Worm (Caenorhabditis elegans): Measurements from ENCODE around the gene F01D5.8.

Gene F01D5.8

DNA sequence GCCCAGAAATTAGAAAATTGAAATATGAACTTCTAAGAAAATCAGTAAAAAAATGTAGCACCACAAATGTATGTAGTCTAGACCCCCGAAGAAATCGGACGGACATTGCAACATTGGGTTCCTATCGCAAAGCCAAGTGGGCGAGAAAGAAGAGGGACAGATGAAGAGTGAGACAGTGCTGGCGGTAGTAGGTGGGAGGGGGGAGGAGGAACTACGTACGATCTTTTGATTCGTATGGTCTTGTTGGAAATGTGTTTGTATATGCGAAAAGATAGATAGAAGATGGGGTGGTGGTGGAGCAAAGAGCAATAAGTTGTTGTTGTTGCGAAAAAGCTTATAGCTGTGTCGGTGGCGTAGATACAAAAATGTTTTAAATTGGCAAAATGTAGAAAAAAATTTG lies 27.8 kb downstream of the F01D5.8 start (continued):
- no peak for TF ChIP-seq lir-3 (tag; optimal IDR thresholded peaks at IDR 0.05; ENCODE audit: poor library complexity)
- no peak for TF ChIP-seq unc-62 (GFP tag; optimal IDR thresholded peaks at IDR 0.05)
- no peak for TF ChIP-seq lin-13 (GFP tag; optimal IDR thresholded peaks at IDR 0.05)
- no peak for TF ChIP-seq unc-30 (tag; optimal IDR thresholded peaks at IDR 0.05)
- TF ChIP-seq nhr-11 (tag; optimal IDR thresholded peaks at IDR 0.05): no peak
- no peak for TF ChIP-seq unc-86 (tag; optimal IDR thresholded peaks at IDR 0.05)
- no peak for TF ChIP-seq ceh-82 (tag; optimal IDR thresholded peaks at IDR 0.05)
- TF ChIP-seq xbp-1 (tag; optimal IDR thresholded peaks at IDR 0.05): no peak
- peak; percentile 8 for TF ChIP-seq fkh-8 (tag; optimal IDR thresholded peaks at IDR 0.05)
- no peak for TF ChIP-seq nhr-28 (tag; optimal IDR thresholded peaks at IDR 0.05)
- no peak for TF ChIP-seq nhr-71 (tag; optimal IDR thresholded peaks at IDR 0.05)
- TF ChIP-seq aly-2 (tag; optimal IDR thresholded peaks at IDR 0.05): no peak
- no peak for TF ChIP-seq fkh-10 (GFP tag; optimal IDR thresholded peaks at IDR 0.05)
- TF ChIP-seq lin-35 (GFP tag; optimal IDR thresholded peaks at IDR 0.05): peak in 1 of 2 experiments; percentile 8
- TF ChIP-seq tbx-2 (tag; optimal IDR thresholded peaks at IDR 0.05): no peak
- no peak for TF ChIP-seq ceh-90 (tag; optimal IDR thresholded peaks at IDR 0.05)

DNA sequence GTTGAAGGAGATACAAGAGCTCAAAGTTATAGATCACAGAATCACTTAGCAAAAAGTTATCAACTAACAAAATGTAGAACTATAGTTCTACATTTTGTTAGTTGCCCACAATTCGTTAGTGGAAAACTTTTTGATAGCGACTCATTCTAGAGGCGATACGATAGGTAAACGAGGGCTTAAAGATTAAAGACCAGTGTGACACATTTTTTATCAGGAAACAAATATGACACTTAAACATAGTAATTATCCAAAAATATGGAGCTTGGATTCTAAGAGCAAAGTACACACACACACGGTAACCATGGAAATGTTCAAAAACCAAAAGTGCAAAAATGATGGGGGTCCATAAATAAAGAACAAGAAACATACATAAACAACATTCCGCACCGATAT lies 29.3 kb downstream of the F01D5.8 start:
- TF ChIP-seq efl-1 (optimal IDR thresholded peaks at IDR 0.05) (no peak), efl-1 (GFP tag; optimal IDR thresholded peaks at IDR 0.05 in 1 of 2) (peak in 1 of 2 experiments; percentile 40), snu-23 (GFP tag; optimal IDR thresholded peaks at IDR 0.05) (no peak)

- TF ChIP-seq fkh-10 (GFP tag; optimal IDR thresholded peaks at IDR 0.05) (peak; percentile 95), nhr-47 (tag; optimal IDR thresholded peaks at IDR 0.05) (peak; percentile 94), unc-30 (tag; optimal IDR thresholded peaks at IDR 0.05) (no peak), ets-5 (GFP tag; IDR thresholded peaks at IDR 0.05) (0 out of 2 replicates have a peak, but pooled peaks have one; percentile 89), nhr-11 (tag; optimal IDR thresholded peaks at IDR 0.05) (peak; percentile 87), lin-14 (GFP tag; optimal IDR thresholded peaks at IDR 0.05) (peak; percentile 98), aly-2 (tag; optimal IDR thresholded peaks at IDR 0.05) (peak; percentile 35), irx-1 (tag; optimal IDR thresholded peaks at IDR 0.05) (peak; percentile 85), C04F5.9 (tag; optimal IDR thresholded peaks at IDR 0.05) (peak; percentile 53), nhr-90 (tag; optimal IDR thresholded peaks at IDR 0.05; ENCODE audit: poor library complexity) (peak; percentile 83), C16A3.4 (tag; optimal IDR thresholded peaks at IDR 0.05) (peak; percentile 86), swsn-7 (tag; optimal IDR thresholded peaks at IDR 0.05) (peak; percentile 93), nhr-237 (tag; optimal IDR thresholded peaks at IDR 0.05) (peak; percentile 65), fos-1 (tag; optimal IDR thresholded peaks at IDR 0.05) (peak; percentile 54), ces-1 (GFP tag; optimal IDR thresholded peaks at IDR 0.05) (no peak), unc-86 (tag; optimal IDR thresholded peaks at IDR 0.05) (peak; percentile 93), lin-15B (tag; optimal IDR thresholded peaks at IDR 0.05) (no peak), lsy-2 (tag; optimal IDR thresholded peaks at IDR 0.05) (peak; percentile 82 to 90), unc-130 (tag; optimal IDR thresholded peaks at IDR 0.05) (peak; percentile 82), vab-15 (tag; optimal IDR thresholded peaks at IDR 0.05) (no peak), F16B12.6 (tag; optimal IDR thresholded peaks at IDR 0.05) (peak; percentile 7), grh-1 (GFP tag; IDR thresholded peaks at IDR 0.05) (peak; percentile 56; the same call in 1 of the 2 replicates), mab-9 (GFP tag; IDR thresholded peaks at IDR 0.05) (peak; percentile 46; the same call in 1 of the 2 replicates), fkh-4 (tag; optimal IDR thresholded peaks at IDR 0.05; ENCODE audit: borderline replicate concordance) (no peak), hlh-4 (tag; optimal IDR thresholded peaks at IDR 0.05) (no peak), jun-1 (tag; optimal IDR thresholded peaks at IDR 0.05) (peak; percentile 87), pag-3 (tag; optimal IDR thresholded peaks at IDR 0.05; ENCODE audit: borderline replicate concordance, insufficient read depth) (peak; percentile 57), isw-1 (GFP tag; IDR thresholded peaks at IDR 0.05) (peak; percentile 64), elt-2 (tag; optimal IDR thresholded peaks at IDR 0.05) (peak; percentile 36), lir-3 (tag; optimal IDR thresholded peaks at IDR 0.05; ENCODE audit: poor library complexity) (peak; percentile 76), nhr-76 (tag; optimal IDR thresholded peaks at IDR 0.05) (no peak), sup-37 (GFP tag; optimal IDR thresholded peaks at IDR 0.05) (peak; percentile 87), elt-3 (tag; optimal IDR thresholded peaks at IDR 0.05) (peak in 3 of 6 experiments; percentile 54 to 85 (median 77)), C34B4.2 (tag; optimal IDR thresholded peaks at IDR 0.05) (no peak), dpl-1 (GFP tag; optimal IDR thresholded peaks at IDR 0.05) (peak; percentile 52 to 60 (median 57)), nhr-71 (tag; optimal IDR thresholded peaks at IDR 0.05) (peak; percentile 98)
Measured at ce11 chrII:14040204-14040842, 29.8 kb downstream of the F01D5.8 start.
